Worm (Caenorhabditis elegans): Measurements from ENCODE around the gene Y22D7AL.1.

- TF ChIP-seq him-1 (tag; optimal IDR thresholded peaks at IDR 0.05) (no peak), W03F9.2 (tag; optimal IDR thresholded peaks at IDR 0.05) (no peak), dao-5 (tag; optimal IDR thresholded peaks at IDR 0.05) (no peak)
These were observed 18.0 kb upstream of the Y22D7AL.1 start, which contains the start of gene Y22D7AL.11 for ce11 chrIII:1634270-1634669.
